Fruit fly (Drosophila melanogaster) whole organism, adult: ENCODE measurements around the gene Acp63F.

Experiments used
- CG1620 ChIP-seq: fragments of 200-800 bp; sonication (Bioruptor generic); optimal IDR thresholded peaks from 2 replicates; lab custom pipeline; 2016; ENCODE audit warnings: missing biosample characterization, missing genetic modification characterization
- CG7101 ChIP-seq: fragments of 200-800 bp; sonication (Bioruptor generic); optimal IDR thresholded peaks from 2 replicates; lab custom pipeline; 2018; ENCODE audit warnings: missing biosample characterization, mild to moderate bottlenecking, missing genetic modification characterization, moderate library complexity
- Hr96 ChIP-seq: fragments of 200-800 bp; sonication (Bioruptor generic); optimal IDR thresholded peaks from 2 replicates; lab custom pipeline; 2016; ENCODE audit warnings: missing biosample characterization, missing genetic modification characterization
- cnc ChIP-seq, 2 experiments: fragments of >200 bp; optimal IDR thresholded peaks; 2 replicates each; lab custom pipeline; 2017
- kay ChIP-seq: fragments of 200-800 bp; sonication (Bioruptor generic); peaks from one replicate; lab custom pipeline; 2016; ENCODE audit warnings: missing biosample characterization, missing genetic modification characterization, borderline replicate concordance
- tj ChIP-seq: fragments of 200-800 bp; sonication (Bioruptor generic); optimal IDR thresholded peaks from 3 replicates; lab custom pipeline; 2017; ENCODE audit warnings: missing biosample characterization, mild to moderate bottlenecking, missing genetic modification characterization, moderate library complexity

- TF ChIP-seq kay (GFP tag; lab: Kevin White, UChicago) (peak; percentile 61), Hr96 (GFP tag; lab: Kevin White, UChicago) (no peak), cnc (optimal IDR thresholded peaks at IDR 0.05; lab: Kevin White, UChicago) (no peak), CG1620 (no peak), tj (GFP tag; lab: Kevin White, UChicago) (no peak), CG7101 (tag; lab: Kevin White, UChicago) (no peak)
Observed at dm6 chr3L:3856004-3856403, 39.9 kb upstream of the Acp63F start.
